Fruit fly (Drosophila melanogaster): ENCODE data around the gene plh.

plh gene

DNA sequence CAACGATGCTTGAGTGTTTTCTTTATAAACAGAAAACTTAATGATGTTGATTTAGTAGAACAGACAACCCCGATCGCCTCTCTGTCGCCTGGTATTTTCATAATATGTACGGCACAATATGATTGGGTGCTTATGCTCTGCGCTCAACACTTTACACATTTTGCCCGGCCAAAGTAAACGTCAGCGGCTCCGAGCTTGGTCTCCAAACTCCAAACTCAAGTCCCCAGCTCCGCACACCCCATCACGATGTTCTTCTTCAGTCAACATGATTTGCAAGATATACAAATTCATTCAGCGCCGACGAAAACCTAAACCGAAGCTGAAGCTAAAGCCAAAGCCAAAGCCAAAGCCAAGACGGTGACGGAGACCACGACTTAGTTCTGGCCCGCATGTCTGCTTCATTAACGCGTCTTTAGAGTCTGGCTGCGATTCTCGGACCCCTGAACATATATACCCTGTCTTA is 35.5 kb downstream of the plh start (continued):
- TF ChIP-seq vfl (GFP tag; optimal IDR thresholded peaks at IDR 0.05), result no peak
- no peak for TF ChIP-seq CG9797 (GFP tag; optimal IDR thresholded peaks at IDR 0.05)
- TF ChIP-seq CG5180 (GFP tag; optimal IDR thresholded peaks at IDR 0.05), result peak; percentile 26
- TF ChIP-seq CG3281 (GFP tag; optimal IDR thresholded peaks at IDR 0.05), result peak; percentile 8
- TF ChIP-seq CG9876 (GFP tag; optimal IDR thresholded peaks at IDR 0.05), result no peak
- TF ChIP-seq gcm2 (GFP tag; optimal IDR thresholded peaks at IDR 0.05), result no peak
- no peak for TF ChIP-seq CG1832 (GFP tag; optimal IDR thresholded peaks at IDR 0.05)

DNA sequence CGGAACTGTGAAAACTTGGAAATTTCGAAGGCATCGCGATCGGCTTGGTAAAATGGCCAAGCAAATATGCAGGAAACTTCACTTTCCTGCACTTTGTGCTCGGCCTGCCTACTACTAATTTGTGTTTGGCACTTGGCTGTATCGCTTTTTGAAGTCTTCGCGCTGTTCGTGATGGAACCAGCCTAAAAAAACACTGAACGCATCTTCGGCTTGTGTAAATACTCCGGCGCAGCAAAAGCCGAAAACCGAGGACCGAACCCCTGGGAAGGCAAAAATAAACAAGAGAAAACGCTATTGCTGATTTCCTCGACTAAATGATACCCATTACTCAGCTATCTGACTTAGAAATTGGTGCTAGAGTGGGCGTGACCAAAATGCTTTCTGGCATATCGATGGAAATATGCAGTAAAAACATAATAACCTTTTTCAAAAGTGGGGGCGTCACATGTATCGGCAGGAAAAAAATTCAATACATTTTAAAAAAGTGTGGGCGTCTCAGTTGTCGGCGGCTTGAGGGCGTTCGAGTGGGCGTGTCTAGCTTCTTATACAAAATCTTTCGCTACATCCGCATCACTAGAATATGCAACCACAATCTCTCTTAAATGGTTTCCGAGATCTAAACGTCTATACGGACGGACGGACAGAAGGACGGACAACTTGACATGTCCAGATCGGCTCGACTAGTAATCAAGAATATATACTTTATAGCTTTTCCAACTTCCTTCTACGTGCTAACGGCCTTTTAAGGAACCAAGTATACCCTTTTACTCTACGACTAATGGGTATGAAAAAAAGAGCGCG is 36.1 kb downstream of the plh start:
- TF ChIP-seq B-H2 (GFP tag; optimal IDR thresholded peaks at IDR 0.05), result no peak
- TF ChIP-seq Eip74EF (GFP tag; optimal IDR thresholded peaks at IDR 0.05), result no peak
- 0 out of 2 replicates have a peak, but pooled peaks have one; percentile 30 for TF ChIP-seq CG14014 (GFP tag; IDR thresholded peaks at IDR 0.05)
- TF ChIP-seq emc (GFP tag; optimal IDR thresholded peaks at IDR 0.05), result no peak
- no peak for TF ChIP-seq gsb (GFP tag; IDR thresholded peaks at IDR 0.05)
- peak; percentile 8 for TF ChIP-seq NC2β (GFP tag; optimal IDR thresholded peaks at IDR 0.05)
- no peak for TF ChIP-seq Oaz (GFP tag; IDR thresholded peaks at IDR 0.05)
- no peak for TF ChIP-seq tin (GFP tag; optimal IDR thresholded peaks at IDR 0.05)
- no peak for TF ChIP-seq CG10431 (GFP tag; optimal IDR thresholded peaks at IDR 0.05)
- 0 out of 2 replicates have a peak, but pooled peaks have one; percentile 28 for TF ChIP-seq vvl (GFP tag; IDR thresholded peaks at IDR 0.05)
- no peak for TF ChIP-seq dmrt99B (tag; optimal IDR thresholded peaks at IDR 0.05)
- no peak for TF ChIP-seq CG9932 (GFP tag; IDR thresholded peaks at IDR 0.05)
- no peak for TF ChIP-seq CG7928 (GFP tag; optimal IDR thresholded peaks at IDR 0.05)
- no peak for TF ChIP-seq Dek (tag; optimal IDR thresholded peaks at IDR 0.05)
- no peak for TF ChIP-seq gsb-n (tag; optimal IDR thresholded peaks at IDR 0.05)
- TF ChIP-seq Spps (tag; optimal IDR thresholded peaks at IDR 0.05), result no peak
- no peak for TF ChIP-seq pum (GFP tag; optimal IDR thresholded peaks at IDR 0.05)
- TF ChIP-seq phol (tag; optimal IDR thresholded peaks at IDR 0.05), result peak; percentile 27
- TF ChIP-seq CG17328 (GFP tag; IDR thresholded peaks at IDR 0.05), result no peak
- no peak for TF ChIP-seq Neu2 (GFP tag; optimal IDR thresholded peaks at IDR 0.05; ENCODE audit: borderline replicate concordance)
- no peak for TF ChIP-seq ems (GFP tag; optimal IDR thresholded peaks at IDR 0.05)
- peak in 1 of 2 experiments; percentile 5 for TF ChIP-seq pan (optimal IDR thresholded peaks at IDR 0.05)
- TF ChIP-seq pan (GFP tag; optimal IDR thresholded peaks at IDR 0.05 in 1 of 2, IDR thresholded peaks at IDR 0.05 in 1 of 2), result peak in 1 of 2 experiments; percentile 12
- 0 out of 3 replicates have a peak, but pooled peaks have one; percentile 19 for TF ChIP-seq CG11093 (GFP tag; IDR thresholded peaks at IDR 0.05)
- peak; percentile 46 for TF ChIP-seq Atf-2 (GFP tag; optimal IDR thresholded peaks at IDR 0.05)
- TF ChIP-seq ap (GFP tag; IDR thresholded peaks at IDR 0.05), result no peak
- TF ChIP-seq HmgD (GFP tag; optimal IDR thresholded peaks at IDR 0.05), result peak; percentile 11
- 0 out of 3 replicates have a peak, but pooled peaks have one; percentile 34 for TF ChIP-seq dysf (GFP tag; IDR thresholded peaks at IDR 0.05)
- no peak for TF ChIP-seq vfl (GFP tag; optimal IDR thresholded peaks at IDR 0.05)
- no peak for TF ChIP-seq Hr3 (GFP tag; optimal IDR thresholded peaks at IDR 0.05)
- TF ChIP-seq TFAM (GFP tag; optimal IDR thresholded peaks at IDR 0.05), result no peak
- TF ChIP-seq cwo (GFP tag; optimal IDR thresholded peaks at IDR 0.05), result no peak
- no peak for TF ChIP-seq Bteb2 (GFP tag; optimal IDR thresholded peaks at IDR 0.05)
- no peak for TF ChIP-seq tio (GFP tag; optimal IDR thresholded peaks at IDR 0.05)
- TF ChIP-seq odd (GFP tag; optimal IDR thresholded peaks at IDR 0.05), result no peak
- 0 out of 3 replicates have a peak, but pooled peaks have one; percentile 24 for TF ChIP-seq CG3726 (GFP tag; IDR thresholded peaks at IDR 0.05)
- peak; percentile 10 for TF ChIP-seq Side (GFP tag; optimal IDR thresholded peaks at IDR 0.05)
- peak; percentile 13 for TF ChIP-seq CG4707 (GFP tag; optimal IDR thresholded peaks at IDR 0.05)
- no peak for TF ChIP-seq CG1529 (GFP tag; optimal IDR thresholded peaks at IDR 0.05)
- TF ChIP-seq Sox102F (GFP tag; optimal IDR thresholded peaks at IDR 0.05), result no peak
- no peak for TF ChIP-seq maf-S (GFP tag; optimal IDR thresholded peaks at IDR 0.05)
- no peak for TF ChIP-seq pb (GFP tag; optimal IDR thresholded peaks at IDR 0.05)
